Fruit fly (Drosophila melanogaster) whole organism, embryonic: ENCODE measurements around the gene CG32313.

Experiments
- Aef1 ChIP-seq: fragments of 200-800 bp; sonication (Bioruptor generic); IDR thresholded peaks from 3 replicates; pipeline ENCODE4 v1.3.6; 2022; ENCODE audit warnings: missing biosample characterization, missing genetic modification characterization
- Atf3 ChIP-seq: fragments of 200-800 bp; sonication (Bioruptor generic); optimal IDR thresholded peaks from 3 replicates; lab custom pipeline; 2016; ENCODE audit warnings: missing biosample characterization, missing genetic modification characterization
- Bdp1 ChIP-seq: fragments of 200-800 bp; sonication (Bioruptor generic); optimal IDR thresholded peaks from 3 replicates; lab custom pipeline; 2016; ENCODE audit warnings: missing biosample characterization, missing genetic modification characterization
- CG10321 ChIP-seq: fragments of 200-800 bp; sonication (Bioruptor generic); IDR thresholded peaks from 2 replicates; pipeline ENCODE4 v1.3.6; 2022; ENCODE audit warnings: missing biosample characterization, missing genetic modification characterization
- CG10543 ChIP-seq: fragments of 200-800 bp; sonication (Bioruptor generic); optimal IDR thresholded peaks from 3 replicates; lab custom pipeline; 2017; ENCODE audit warnings: missing biosample characterization, mild to moderate bottlenecking, missing genetic modification characterization, moderate library complexity
- CG11247 ChIP-seq: fragments of 200-800 bp; sonication (Bioruptor generic); IDR thresholded peaks from 2 replicates; pipeline ENCODE4 v1.3.6; 2022; ENCODE audit warnings: missing biosample characterization, missing genetic modification characterization
- CG12744 ChIP-seq: fragments of 200-800 bp; sonication (Bioruptor generic); optimal IDR thresholded peaks from 2 replicates; lab custom pipeline; 2016; ENCODE audit warnings: missing biosample characterization, missing genetic modification characterization
- CG15073 ChIP-seq: fragments of 200-800 bp; sonication (Bioruptor generic); optimal IDR thresholded peaks from 2 replicates; lab custom pipeline; 2016; ENCODE audit warnings: missing biosample characterization, missing genetic modification characterization
- CG15479 ChIP-seq: fragments of 200-800 bp; sonication (Bioruptor generic); optimal IDR thresholded peaks from 3 replicates; lab custom pipeline; 2019; ENCODE audit warnings: missing biosample characterization, mild to moderate bottlenecking, missing genetic modification characterization, moderate library complexity
- CG15514 ChIP-seq: fragments of 200-800 bp; sonication (Bioruptor generic); optimal IDR thresholded peaks from 3 replicates; lab custom pipeline; 2017; ENCODE audit warnings: missing biosample characterization, missing genetic modification characterization, mild to moderate bottlenecking, moderate library complexity, missing genetic modification reagents
- CG1647 ChIP-seq: fragments of 200-800 bp; sonication (Bioruptor generic); optimal IDR thresholded peaks from 3 replicates; lab custom pipeline; 2016; ENCODE audit warnings: missing biosample characterization, missing genetic modification characterization
- CG17802 ChIP-seq: fragments of 200-800 bp; sonication (Bioruptor generic); optimal IDR thresholded peaks from 2 replicates; lab custom pipeline; 2018; ENCODE audit warnings: missing biosample characterization, mild to moderate bottlenecking, missing genetic modification characterization, moderate library complexity
- CG2678 ChIP-seq: fragments of 200-800 bp; sonication (Bioruptor generic); optimal IDR thresholded peaks from 3 replicates; lab custom pipeline; 2019; ENCODE audit warnings: missing biosample characterization, mild to moderate bottlenecking, missing genetic modification characterization, moderate library complexity
- CG3065 ChIP-seq: fragments of 200-800 bp; sonication (Bioruptor generic); optimal IDR thresholded peaks from 2 replicates; lab custom pipeline; 2016; ENCODE audit warnings: missing biosample characterization, missing genetic modification characterization
- CG31388 ChIP-seq: fragments of 200-800 bp; sonication (Bioruptor generic); optimal IDR thresholded peaks from 2 replicates; lab custom pipeline; 2016; ENCODE audit warnings: missing biosample characterization, missing genetic modification characterization
- CG33557 ChIP-seq: fragments of 200-800 bp; sonication (Bioruptor generic); optimal IDR thresholded peaks from 2 replicates; lab custom pipeline; 2019; ENCODE audit warnings: missing biosample characterization, mild to moderate bottlenecking, missing genetic modification characterization, moderate library complexity
- CG4328 ChIP-seq: fragments of 200-800 bp; sonication (Bioruptor generic); optimal IDR thresholded peaks from 3 replicates; lab custom pipeline; 2017; ENCODE audit warnings: missing biosample characterization, missing genetic modification reagents, missing genetic modification characterization
- CG7745 ChIP-seq: fragments of 200-800 bp; sonication (Bioruptor generic); optimal IDR thresholded peaks from 2 replicates; lab custom pipeline; 2018; ENCODE audit warnings: missing biosample characterization, mild to moderate bottlenecking, missing genetic modification characterization, moderate library complexity
- CG7963 ChIP-seq: fragments of 200-800 bp; sonication (Bioruptor generic); IDR thresholded peaks from 3 replicates; pipeline ENCODE4 v1.3.6; 2022; ENCODE audit warnings: missing biosample characterization, missing genetic modification characterization; ENCODE audit not compliant: partially characterized antibody
- CG8478 ChIP-seq: fragments of >200 bp; optimal IDR thresholded peaks from 2 replicates; lab custom pipeline; 2018
- Dbx ChIP-seq: fragments of 200-800 bp; sonication (Bioruptor generic); IDR thresholded peaks from 3 replicates; pipeline ENCODE4 v1.3.6; 2022; ENCODE audit warnings: missing biosample characterization, missing genetic modification characterization
- Drgx ChIP-seq: fragments of 200-800 bp; sonication (Bioruptor generic); IDR thresholded peaks from 2 replicates; pipeline ENCODE4 v1.3.6; 2022; ENCODE audit warnings: missing biosample characterization, missing genetic modification characterization
- Fer2 ChIP-seq: fragments of 200-800 bp; sonication (Bioruptor generic); optimal IDR thresholded peaks from 2 replicates; lab custom pipeline; 2018; ENCODE audit warnings: missing biosample characterization, mild to moderate bottlenecking, missing genetic modification characterization, moderate library complexity
- Fer3 ChIP-seq: fragments of 200-800 bp; sonication (Bioruptor generic); optimal IDR thresholded peaks from 2 replicates; lab custom pipeline; 2018; ENCODE audit warnings: missing biosample characterization, mild to moderate bottlenecking, missing genetic modification characterization, moderate library complexity
- GATAe ChIP-seq: fragments of 200-800 bp; sonication (Bioruptor generic); conservative IDR thresholded peaks from 2 replicates; pipeline ENCODE4 v1.3.6; 2022; ENCODE audit warnings: missing biosample characterization, missing genetic modification characterization
- Hand ChIP-seq: fragments of 200-800 bp; sonication (Bioruptor generic); optimal IDR thresholded peaks from 2 replicates; lab custom pipeline; 2017; ENCODE audit warnings: mild to moderate bottlenecking, missing biosample characterization, missing genetic modification reagents, missing genetic modification characterization
- Hsf ChIP-seq: fragments of 200-800 bp; sonication (Bioruptor generic); optimal IDR thresholded peaks from 3 replicates; lab custom pipeline; 2016; ENCODE audit warnings: missing biosample characterization, missing genetic modification characterization
- NC2α ChIP-seq: fragments of 200-800 bp; sonication (Bioruptor generic); optimal IDR thresholded peaks from 2 replicates; lab custom pipeline; 2016; ENCODE audit warnings: missing biosample characterization, missing genetic modification characterization
- PHDP ChIP-seq: fragments of 200-800 bp; sonication (Bioruptor generic); optimal IDR thresholded peaks from 3 replicates; lab custom pipeline; 2018; ENCODE audit warnings: missing biosample characterization, mild to moderate bottlenecking, missing genetic modification characterization, moderate library complexity
- Ravus ChIP-seq: fragments of 200-800 bp; sonication (Bioruptor generic); IDR thresholded peaks from 2 replicates; pipeline ENCODE4 v1.3.6; 2022; ENCODE audit warnings: missing biosample characterization, missing genetic modification characterization
- Sin3A ChIP-seq: fragments of >200 bp; optimal IDR thresholded peaks from 2 replicates; lab custom pipeline; 2018
- TFAM ChIP-seq: fragments of 200-800 bp; sonication (Bioruptor generic); optimal IDR thresholded peaks from 2 replicates; lab custom pipeline; 2017; ENCODE audit warnings: missing biosample characterization, missing genetic modification characterization, inconsistent platforms
- bab2 ChIP-seq: fragments of 200-800 bp; sonication (Bioruptor generic); optimal IDR thresholded peaks from 2 replicates; lab custom pipeline; 2016; ENCODE audit warnings: missing biosample characterization, missing genetic modification characterization
- br ChIP-seq: fragments of >200 bp; optimal IDR thresholded peaks from 2 replicates; lab custom pipeline; 2017
- croc ChIP-seq: fragments of 200-800 bp; sonication (Bioruptor generic); conservative IDR thresholded peaks from 3 replicates; pipeline ENCODE4 v1.3.6; 2022; ENCODE audit warnings: missing biosample characterization, missing genetic modification characterization
- crol ChIP-seq: fragments of 200-800 bp; sonication (Bioruptor generic); IDR thresholded peaks from 2 replicates; pipeline ENCODE4 v1.3.6; 2022; ENCODE audit warnings: missing biosample characterization, missing genetic modification characterization
- danr ChIP-seq: fragments of 200-800 bp; sonication (Bioruptor generic); IDR thresholded peaks from 2 replicates; pipeline ENCODE4 v1.3.6; 2022; ENCODE audit warnings: missing biosample characterization, missing genetic modification characterization
- dysf ChIP-seq: fragments of 200-800 bp; sonication (Bioruptor generic); IDR thresholded peaks from 3 replicates; pipeline ENCODE4 v1.3.6; 2022; ENCODE audit warnings: missing biosample characterization, missing genetic modification characterization
- emc ChIP-seq: fragments of 200-800 bp; sonication (Bioruptor generic); optimal IDR thresholded peaks from 2 replicates; lab custom pipeline; 2016; ENCODE audit warnings: missing biosample characterization, missing genetic modification characterization
- fru ChIP-seq: fragments of >200 bp; optimal IDR thresholded peaks from 2 replicates; lab custom pipeline; 2017
- gcm2 ChIP-seq: fragments of 200-800 bp; sonication (Bioruptor generic); optimal IDR thresholded peaks from 2 replicates; lab custom pipeline; 2016; ENCODE audit warnings: missing biosample characterization, missing genetic modification characterization
- grn ChIP-seq: fragments of 200-800 bp; sonication (Bioruptor generic); optimal IDR thresholded peaks from 3 replicates; lab custom pipeline; 2017; ENCODE audit warnings: missing biosample characterization, missing genetic modification characterization
- hkb ChIP-seq, 2 experiments: fragments of 200-800 bp in 1 of 2; fragments of >200 bp in 1 of 2; sonication (Bioruptor generic) in 1 of 2; IDR thresholded peaks in 1 of 2; optimal IDR thresholded peaks in 1 of 2; 2 replicates each; pipeline versions ENCODE4 v1.3.6 to Lab custom; 2017 to 2022; ENCODE audit warnings: missing biosample characterization in 1 of 2, missing genetic modification characterization in 1 of 2
- nau ChIP-seq: fragments of 200-800 bp; sonication (Bioruptor generic); optimal IDR thresholded peaks from 3 replicates; lab custom pipeline; 2017; ENCODE audit warnings: missing biosample characterization, mild to moderate bottlenecking, missing genetic modification characterization, missing genetic modification reagents
- nerfin-2 ChIP-seq: fragments of 200-800 bp; sonication (Bioruptor generic); IDR thresholded peaks from 2 replicates; pipeline ENCODE4 v1.3.6; 2022; ENCODE audit warnings: missing biosample characterization, missing genetic modification characterization; ENCODE audit not compliant: partially characterized antibody
- pb ChIP-seq: fragments of 200-800 bp; sonication (Bioruptor generic); optimal IDR thresholded peaks from 3 replicates; lab custom pipeline; 2016; ENCODE audit warnings: missing biosample characterization, missing genetic modification characterization
- shn ChIP-seq: fragments of 200-800 bp; sonication (Bioruptor generic); optimal IDR thresholded peaks from 3 replicates; lab custom pipeline; 2016; ENCODE audit warnings: missing biosample characterization, missing genetic modification characterization
- slp2 ChIP-seq: fragments of 200-800 bp; sonication (Bioruptor generic); optimal IDR thresholded peaks from 2 replicates; lab custom pipeline; 2016; ENCODE audit warnings: missing biosample characterization, missing genetic modification characterization
- sr ChIP-seq: fragments of 200-800 bp; sonication (Bioruptor generic); IDR thresholded peaks from 3 replicates; pipeline ENCODE4 v1.3.6; 2022; ENCODE audit warnings: missing biosample characterization, missing genetic modification characterization
- stc ChIP-seq: fragments of 200-800 bp; sonication (Bioruptor generic); IDR thresholded peaks from 2 replicates; pipeline ENCODE4 v1.3.6; 2022; ENCODE audit warnings: missing biosample characterization, missing genetic modification characterization
- wdn ChIP-seq: fragments of 200-800 bp; sonication (Bioruptor generic); IDR thresholded peaks from 2 replicates; pipeline ENCODE4 v1.3.6; 2022; ENCODE audit warnings: missing biosample characterization, missing genetic modification characterization

The CG32313 gene

DNA sequence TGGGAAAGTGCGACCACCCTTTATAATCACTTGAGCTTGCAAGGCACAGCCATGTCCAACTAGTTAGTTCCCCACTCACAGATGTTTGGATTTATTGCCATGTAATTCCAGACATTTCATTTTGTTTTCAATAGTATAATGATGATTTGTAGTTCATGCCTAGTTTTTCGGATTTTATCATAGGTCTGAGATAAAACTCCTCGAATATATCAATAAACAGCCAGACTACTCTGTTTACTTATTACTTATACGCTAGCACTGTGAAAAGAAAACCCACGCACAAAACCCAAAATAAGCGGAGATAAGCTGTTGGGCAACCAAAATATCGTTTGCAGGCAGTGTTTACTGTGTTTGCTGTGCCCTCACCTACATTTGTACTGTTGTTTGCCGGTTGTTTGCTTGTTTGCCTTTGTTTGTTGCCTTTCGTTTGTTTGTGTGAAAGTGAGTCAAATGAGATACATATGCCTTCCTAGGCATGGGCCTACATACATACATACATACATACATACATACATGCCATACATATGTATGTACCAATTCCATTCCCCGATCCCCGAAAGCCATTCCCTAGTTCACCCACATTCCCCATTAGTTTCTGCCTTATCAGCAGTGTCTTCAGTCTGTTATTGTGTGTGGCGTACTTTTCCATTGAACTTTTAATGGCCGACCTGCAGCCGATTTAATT lies 33.8 kb upstream of the CG32313 start (continued):
- TF ChIP-seq CG1647 (GFP tag; lab: Kevin White, UChicago) (no peak), CG31388 (GFP tag; lab: Kevin White, UChicago) (no peak), GATAe (GFP tag; lab: Robert Waterston, UW) (peak; percentile 14; the same call in 1 of the 2 replicates), dysf (GFP tag; lab: Robert Waterston, UW) (no peak; the same call in 1 of the 3 replicates), CG3065 (GFP tag; lab: Kevin White, UChicago) (peak; percentile 29), CG4328 (peak; percentile 71), wdn (GFP tag; lab: Robert Waterston, UW) (peak; percentile 38; the same call in 1 of the 2 replicates), gcm2 (GFP tag; lab: Kevin White, UChicago) (peak; percentile 1), bab2 (GFP tag; lab: Kevin White, UChicago) (peak; percentile 81), CG10543 (GFP tag; lab: Kevin White, UChicago) (peak; percentile 48), nerfin-2 (GFP tag; lab: Robert Waterston, UW) (no peak), TFAM (GFP tag; lab: Kevin White, UChicago) (peak; percentile 58), CG7745 (peak; percentile 79), CG10321 (no peak), fru (lab: Kevin White, UChicago) (no peak), Atf3 (peak; percentile 7), shn (peak; percentile 69), Hsf (GFP tag; lab: Kevin White, UChicago) (peak; percentile 43), Sin3A (lab: Kevin White, UChicago) (no peak), Ravus (GFP tag; lab: Robert Waterston, UW) (no peak), CG33557 (GFP tag; lab: Kevin White, UChicago) (peak; percentile 88), hkb (optimal IDR thresholded peaks at IDR 0.05; lab: Kevin White, UChicago) (no peak), hkb (GFP tag; IDR thresholded peaks at IDR 0.05; lab: Robert Waterston, UW) (peak; percentile 65), Hand (GFP tag; lab: Kevin White, UChicago) (peak; percentile 40), CG11247 (GFP tag; lab: Robert Waterston, UW) (no peak), danr (no peak), grn (GFP tag; lab: Kevin White, UChicago) (peak; percentile 34), CG8478 (no peak), Drgx (GFP tag; lab: Robert Waterston, UW) (no peak), CG17802 (tag; lab: Kevin White, UChicago) (peak; percentile 58), emc (no peak), crol (GFP tag; lab: Robert Waterston, UW) (peak; percentile 90), CG15514 (GFP tag; lab: Kevin White, UChicago) (peak; percentile 36), stc (GFP tag; lab: Robert Waterston, UW) (peak; percentile 66), sr (GFP tag; lab: Robert Waterston, UW) (peak; percentile 72; the same call in 2 of the 3 replicates), Fer2 (tag; lab: Kevin White, UChicago) (no peak), PHDP (tag; lab: Kevin White, UChicago) (peak; percentile 64), Bdp1 (GFP tag; lab: Kevin White, UChicago) (peak; percentile 58), br (lab: Kevin White, UChicago) (no peak), CG15073 (GFP tag; lab: Kevin White, UChicago) (no peak), slp2 (GFP tag; lab: Kevin White, UChicago) (peak; percentile 51), Fer3 (tag; lab: Kevin White, UChicago) (peak; percentile 61), CG15479 (GFP tag; lab: Kevin White, UChicago) (peak; percentile 80), CG12744 (GFP tag; lab: Kevin White, UChicago) (peak; percentile 24), Aef1 (GFP tag; lab: Robert Waterston, UW) (no peak), pb (GFP tag; lab: Kevin White, UChicago) (peak; percentile 69), CG2678 (tag; lab: Kevin White, UChicago) (peak; percentile 80), croc (peak; percentile 45), nau (GFP tag; lab: Kevin White, UChicago) (peak; percentile 86), NC2α (peak; percentile 66), Dbx (GFP tag; lab: Robert Waterston, UW) (no peak), CG7963 (GFP tag; lab: Robert Waterston, UW) (no peak)
